Fruit fly (Drosophila melanogaster) whole organism, embryonic: ENCODE data around the gene eEF1alpha2.

ENCODE experiments used
- Aef1 ChIP-seq: fragments of 200-800 bp; sonication (Bioruptor generic); IDR thresholded peaks from 3 replicates; pipeline ENCODE4 v1.3.6; 2022; ENCODE audit warnings: missing biosample characterization, missing genetic modification characterization
- CG10979 ChIP-seq: fragments of 200-800 bp; sonication (Bioruptor generic); optimal IDR thresholded peaks from 2 replicates; lab custom pipeline; 2018; ENCODE audit warnings: missing biosample characterization, mild to moderate bottlenecking, missing genetic modification characterization, moderate library complexity
- CG11504 ChIP-seq: fragments of 200-800 bp; sonication (Bioruptor generic); optimal IDR thresholded peaks from 3 replicates; lab custom pipeline; 2019; ENCODE audit warnings: missing biosample characterization, mild to moderate bottlenecking, missing genetic modification characterization, moderate library complexity
- CG11695 ChIP-seq: fragments of 200-800 bp; sonication (Bioruptor generic); IDR thresholded peaks from 3 replicates; pipeline ENCODE4 v1.3.6; 2022; ENCODE audit warnings: missing biosample characterization, missing genetic modification characterization
- CG12155 ChIP-seq: fragments of 200-800 bp; sonication (Bioruptor generic); optimal IDR thresholded peaks from 3 replicates; lab custom pipeline; 2016; ENCODE audit warnings: missing biosample characterization, missing genetic modification characterization
- CG14441 ChIP-seq: fragments of 200-800 bp; sonication (Bioruptor generic); IDR thresholded peaks from 2 replicates; pipeline ENCODE4 v1.3.6; 2022; ENCODE audit warnings: missing biosample characterization, missing genetic modification characterization
- CG14860 ChIP-seq: fragments of 200-800 bp; sonication (Bioruptor generic); IDR thresholded peaks from 3 replicates; pipeline ENCODE4 v1.3.6; 2022; ENCODE audit warnings: missing biosample characterization, missing genetic modification characterization; ENCODE audit not compliant: partially characterized antibody
- CG15479 ChIP-seq: fragments of 200-800 bp; sonication (Bioruptor generic); optimal IDR thresholded peaks from 3 replicates; lab custom pipeline; 2019; ENCODE audit warnings: missing biosample characterization, mild to moderate bottlenecking, missing genetic modification characterization, moderate library complexity
- CG2678 ChIP-seq: fragments of 200-800 bp; sonication (Bioruptor generic); optimal IDR thresholded peaks from 3 replicates; lab custom pipeline; 2019; ENCODE audit warnings: missing biosample characterization, mild to moderate bottlenecking, missing genetic modification characterization, moderate library complexity
- CG2889 ChIP-seq: fragments of 200-800 bp; sonication (Bioruptor generic); IDR thresholded peaks from 3 replicates; pipeline ENCODE4 v1.3.6; 2022; ENCODE audit warnings: missing biosample characterization, missing genetic modification characterization
- CG3163 ChIP-seq: fragments of 200-800 bp; sonication (Bioruptor generic); optimal IDR thresholded peaks from 3 replicates; lab custom pipeline; 2016; ENCODE audit warnings: missing biosample characterization, missing genetic modification characterization
- CG34422 ChIP-seq: fragments of 200-800 bp; sonication (Bioruptor generic); IDR thresholded peaks from 3 replicates; pipeline ENCODE4 v1.3.6; 2022; ENCODE audit warnings: missing biosample characterization, missing genetic modification characterization
- CG4404 ChIP-seq: fragments of 200-800 bp; sonication (Bioruptor generic); IDR thresholded peaks from 2 replicates; pipeline ENCODE4 v1.3.6; 2022; ENCODE audit warnings: missing biosample characterization, missing genetic modification characterization
- CG6689 ChIP-seq: fragments of 200-800 bp; sonication (Bioruptor generic); IDR thresholded peaks from 2 replicates; pipeline ENCODE4 v1.3.6; 2022; ENCODE audit warnings: missing biosample characterization, missing genetic modification characterization
- CG7556 ChIP-seq: fragments of 200-800 bp; sonication (Bioruptor generic); optimal IDR thresholded peaks from 2 replicates; lab custom pipeline; 2017; ENCODE audit warnings: missing biosample characterization, mild to moderate bottlenecking, missing genetic modification characterization
- CG9932 ChIP-seq: fragments of 200-800 bp; sonication (Bioruptor generic); IDR thresholded peaks from 2 replicates; pipeline ENCODE4 v1.3.6; 2022; ENCODE audit warnings: missing biosample characterization, missing genetic modification characterization
- D19A ChIP-seq: fragments of 200-800 bp; optimal IDR thresholded peaks from 3 replicates; lab custom pipeline; 2019; ENCODE audit warnings: missing biosample characterization, mild to moderate bottlenecking, missing genetic modification characterization, moderate library complexity
- Dek ChIP-seq: fragments of 200-800 bp; sonication (Bioruptor generic); optimal IDR thresholded peaks from 3 replicates; lab custom pipeline; 2019; ENCODE audit warnings: missing biosample characterization, mild to moderate bottlenecking, missing genetic modification characterization, moderate library complexity
- Dip3 ChIP-seq: fragments of 200-800 bp; sonication (Bioruptor generic); optimal IDR thresholded peaks from 3 replicates; lab custom pipeline; 2016; ENCODE audit warnings: missing biosample characterization, missing genetic modification characterization
- ERR ChIP-seq: fragments of 200-800 bp; sonication (Bioruptor generic); optimal IDR thresholded peaks from 2 replicates; lab custom pipeline; 2016; ENCODE audit warnings: missing biosample characterization, missing genetic modification characterization
- Hmr ChIP-seq: fragments of 200-800 bp; sonication (Bioruptor generic); optimal IDR thresholded peaks from 3 replicates; lab custom pipeline; 2017; ENCODE audit warnings: mild to moderate bottlenecking, missing biosample characterization, missing genetic modification reagents, missing genetic modification characterization
- NFAT ChIP-seq: fragments of 200-800 bp; sonication (Bioruptor generic); IDR thresholded peaks from 2 replicates; pipeline ENCODE4 v1.3.6; 2022; ENCODE audit warnings: missing biosample characterization, missing genetic modification characterization
- Oli ChIP-seq: fragments of 200-800 bp; sonication (Bioruptor generic); optimal IDR thresholded peaks from 2 replicates; lab custom pipeline; 2018; ENCODE audit warnings: missing biosample characterization, mild to moderate bottlenecking, missing genetic modification characterization, moderate library complexity
- Optix ChIP-seq: fragments of 200-800 bp; sonication (Bioruptor generic); IDR thresholded peaks from 3 replicates; pipeline ENCODE4 v1.3.6; 2022; ENCODE audit warnings: missing biosample characterization, missing genetic modification characterization
- Ptx1 ChIP-seq: fragments of 200-800 bp; sonication (Bioruptor generic); IDR thresholded peaks from 2 replicates; pipeline ENCODE4 v1.3.6; 2022; ENCODE audit warnings: missing biosample characterization, missing genetic modification characterization
- Ravus ChIP-seq: fragments of 200-800 bp; sonication (Bioruptor generic); IDR thresholded peaks from 2 replicates; pipeline ENCODE4 v1.3.6; 2022; ENCODE audit warnings: missing biosample characterization, missing genetic modification characterization
- Xrp1 ChIP-seq: fragments of 200-800 bp; sonication (Bioruptor generic); IDR thresholded peaks from 2 replicates; pipeline ENCODE4 v1.3.6; 2022; ENCODE audit warnings: missing biosample characterization, missing genetic modification characterization
- abd-A ChIP-seq: fragments of 200-800 bp; sonication (Bioruptor generic); optimal IDR thresholded peaks from 3 replicates; lab custom pipeline; 2019; ENCODE audit warnings: missing biosample characterization, mild to moderate bottlenecking, missing genetic modification characterization, moderate library complexity
- bigmax ChIP-seq: fragments of 200-800 bp; sonication (Bioruptor generic); optimal IDR thresholded peaks from 2 replicates; lab custom pipeline; 2018; ENCODE audit warnings: missing biosample characterization, mild to moderate bottlenecking, missing genetic modification characterization
- btn ChIP-seq: fragments of 200-800 bp; sonication (Bioruptor generic); optimal IDR thresholded peaks from 2 replicates; lab custom pipeline; 2016; ENCODE audit warnings: missing biosample characterization, missing genetic modification characterization
- chn ChIP-seq: fragments of 200-800 bp; sonication (Bioruptor generic); optimal IDR thresholded peaks from 2 replicates; lab custom pipeline; 2016; ENCODE audit warnings: missing biosample characterization, missing genetic modification characterization
- ci ChIP-seq: fragments of 200-800 bp; sonication (Bioruptor generic); IDR thresholded peaks from 3 replicates; pipeline ENCODE4 v1.3.6; 2022; ENCODE audit warnings: missing biosample characterization, missing genetic modification characterization
- cwo ChIP-seq: fragments of 200-800 bp; sonication (Bioruptor generic); optimal IDR thresholded peaks from 3 replicates; lab custom pipeline; 2017; ENCODE audit warnings: missing biosample characterization, missing genetic modification characterization, mild to moderate bottlenecking, moderate library complexity, missing genetic modification reagents
- dmrt99B ChIP-seq: fragments of 200-800 bp; sonication (Bioruptor generic); optimal IDR thresholded peaks from 2 replicates; lab custom pipeline; 2018; ENCODE audit warnings: missing biosample characterization, mild to moderate bottlenecking, missing genetic modification characterization, moderate library complexity
- fd64A ChIP-seq: fragments of 200-800 bp; sonication (Bioruptor generic); optimal IDR thresholded peaks from 3 replicates; lab custom pipeline; 2018; ENCODE audit warnings: missing biosample characterization, mild to moderate bottlenecking, missing genetic modification characterization
- fd96Cb ChIP-seq: fragments of 200-800 bp; sonication (Bioruptor generic); optimal IDR thresholded peaks from 2 replicates; lab custom pipeline; 2018; ENCODE audit warnings: missing biosample characterization, mild to moderate bottlenecking, missing genetic modification characterization, moderate library complexity
- klu ChIP-seq: fragments of 200-800 bp; sonication (Bioruptor generic); IDR thresholded peaks from 2 replicates; pipeline ENCODE4 v1.3.6; 2022; ENCODE audit warnings: missing biosample characterization, missing genetic modification characterization
- lab ChIP-seq: fragments of 200-800 bp; sonication (Bioruptor generic); optimal IDR thresholded peaks from 3 replicates; lab custom pipeline; 2017; ENCODE audit warnings: missing biosample characterization, missing genetic modification characterization, mild to moderate bottlenecking, moderate library complexity, missing genetic modification reagents
- lola ChIP-seq, 3 experiments: fragments of >200 bp in 2 of 3; fragments of 200-800 bp in 1 of 3; sonication (Bioruptor generic) in 1 of 3; optimal IDR thresholded peaks; 2 replicates each; lab custom pipeline; 2017 to 2019; ENCODE audit warnings: missing biosample characterization in 3 of 3, missing genetic modification characterization in 3 of 3, mild to moderate bottlenecking in 1 of 3, moderate library complexity in 1 of 3
- nau ChIP-seq: fragments of 200-800 bp; sonication (Bioruptor generic); optimal IDR thresholded peaks from 3 replicates; lab custom pipeline; 2017; ENCODE audit warnings: missing biosample characterization, mild to moderate bottlenecking, missing genetic modification characterization, missing genetic modification reagents
- org-1 ChIP-seq: fragments of 200-800 bp; sonication (Bioruptor generic); optimal IDR thresholded peaks from 2 replicates; lab custom pipeline; 2017; ENCODE audit warnings: missing biosample characterization, missing genetic modification characterization
- peb ChIP-seq: fragments of 200-800 bp; sonication (Bioruptor generic); IDR thresholded peaks from 2 replicates; pipeline ENCODE4 v1.3.6; 2022; ENCODE audit warnings: missing biosample characterization, missing genetic modification characterization
- pfk ChIP-seq: fragments of 200-800 bp; sonication (Bioruptor generic); optimal IDR thresholded peaks from 2 replicates; lab custom pipeline; 2018; ENCODE audit warnings: missing biosample characterization, mild to moderate bottlenecking, missing genetic modification characterization, moderate library complexity
- sc ChIP-seq, 3 experiments: fragments of >200 bp in 2 of 3; fragments of 200-800 bp in 1 of 3; sonication (Bioruptor generic) in 1 of 3; optimal IDR thresholded peaks; 2 replicates in 2 of 3; 3 replicates in 1 of 3; lab custom pipeline; 2017; ENCODE audit warnings: mild to moderate bottlenecking in 1 of 3, missing biosample characterization in 1 of 3, missing genetic modification characterization in 1 of 3, missing genetic modification reagents in 1 of 3
- sd ChIP-seq: fragments of 200-800 bp; sonication (Bioruptor generic); optimal IDR thresholded peaks from 3 replicates; lab custom pipeline; 2018; ENCODE audit warnings: missing biosample characterization, mild to moderate bottlenecking, missing genetic modification characterization, moderate library complexity
- sens ChIP-seq: fragments of 200-800 bp; sonication (Bioruptor generic); peaks from one replicate; lab custom pipeline; 2016; ENCODE audit warnings: missing biosample characterization, missing genetic modification characterization
- sob ChIP-seq: fragments of 200-800 bp; sonication (Bioruptor generic); IDR thresholded peaks from 2 replicates; pipeline ENCODE4 v1.3.6; 2022; ENCODE audit warnings: missing biosample characterization, missing genetic modification characterization
- unpg ChIP-seq: fragments of 200-800 bp; sonication (Bioruptor generic); optimal IDR thresholded peaks from 3 replicates; lab custom pipeline; 2018; ENCODE audit warnings: missing biosample characterization, mild to moderate bottlenecking, missing genetic modification characterization, moderate library complexity

eEF1alpha2 gene

dm6 chr3R:31723206-31723933 is 14.9 kb upstream of the eEF1alpha2 start (continued):
- TF ChIP-seq CG9932 (GFP tag; lab: Robert Waterston, UW) (peak; percentile 7; the same call in 1 of the 2 replicates), Optix (GFP tag; lab: Robert Waterston, UW) (no peak), lola (GFP tag; optimal IDR thresholded peaks at IDR 0.05; lab: Kevin White, UChicago) (peak in 1 of 3 experiments; percentile 5), fd96Cb (tag; lab: Kevin White, UChicago) (peak; percentile 43), lab (GFP tag; lab: Kevin White, UChicago) (peak; percentile 41), bigmax (GFP tag; lab: Kevin White, UChicago) (no peak), Oli (tag; lab: Kevin White, UChicago) (peak; percentile 40), D19A (peak; percentile 11), CG7556 (GFP tag; lab: Kevin White, UChicago) (peak; percentile 38), NFAT (GFP tag; lab: Robert Waterston, UW) (no peak), dmrt99B (tag; lab: Kevin White, UChicago) (peak; percentile 21), Hmr (peak; percentile 4), CG14860 (GFP tag; lab: Robert Waterston, UW) (no peak), Dip3 (no peak), sc (optimal IDR thresholded peaks at IDR 0.05; lab: Kevin White, UChicago) (no peak), sc (GFP tag; optimal IDR thresholded peaks at IDR 0.05; lab: Kevin White, UChicago) (no peak), klu (no peak), ci (GFP tag; lab: Robert Waterston, UW) (0 out of 3 replicates have a peak, but pooled peaks have one; percentile 13), pfk (GFP tag; lab: Kevin White, UChicago) (no peak), unpg (peak; percentile 4), CG6689 (GFP tag; lab: Robert Waterston, UW) (peak; percentile 51), sob (GFP tag; lab: Robert Waterston, UW) (no peak), Dek (tag; lab: Kevin White, UChicago) (peak; percentile 2), nau (peak; percentile 22), sens (GFP tag; lab: Kevin White, UChicago) (peak; percentile 88), CG12155 (peak; percentile 17), Xrp1 (GFP tag; lab: Robert Waterston, UW) (peak; percentile 28; the same call in 1 of the 2 replicates), CG10979 (tag; lab: Kevin White, UChicago) (peak; percentile 33), abd-A (tag; lab: Kevin White, UChicago) (peak; percentile 20), CG3163 (GFP tag; lab: Kevin White, UChicago) (no peak), CG34422 (GFP tag; lab: Robert Waterston, UW) (0 out of 3 replicates have a peak, but pooled peaks have one; percentile 7), CG4404 (GFP tag; lab: Robert Waterston, UW) (no peak), CG2889 (no peak), cwo (GFP tag; lab: Kevin White, UChicago) (peak; percentile 3), org-1 (GFP tag; lab: Kevin White, UChicago) (peak; percentile 28), peb (GFP tag; lab: Robert Waterston, UW) (0 out of 2 replicates have a peak, but pooled peaks have one; percentile 6), chn (no peak), btn (GFP tag; lab: Kevin White, UChicago) (no peak), CG15479 (GFP tag; lab: Kevin White, UChicago) (no peak), CG2678 (tag; lab: Kevin White, UChicago) (peak; percentile 54), CG11695 (GFP tag; lab: Robert Waterston, UW) (peak; percentile 42; the same call in 2 of the 3 replicates), CG11504 (tag; lab: Kevin White, UChicago) (peak; percentile 54), Ptx1 (GFP tag; lab: Robert Waterston, UW) (peak; percentile 35; the same call in 1 of the 2 replicates), Ravus (GFP tag; lab: Robert Waterston, UW) (no peak), ERR (GFP tag; lab: Kevin White, UChicago) (no peak), sd (peak; percentile 78), Aef1 (GFP tag; lab: Robert Waterston, UW) (peak; percentile 39; the same call in 1 of the 3 replicates), fd64A (GFP tag; lab: Kevin White, UChicago) (no peak), CG14441 (no peak)
